Worm (Caenorhabditis elegans): ENCODE data around the gene K03B8.11.

The K03B8.11 gene

DNA sequence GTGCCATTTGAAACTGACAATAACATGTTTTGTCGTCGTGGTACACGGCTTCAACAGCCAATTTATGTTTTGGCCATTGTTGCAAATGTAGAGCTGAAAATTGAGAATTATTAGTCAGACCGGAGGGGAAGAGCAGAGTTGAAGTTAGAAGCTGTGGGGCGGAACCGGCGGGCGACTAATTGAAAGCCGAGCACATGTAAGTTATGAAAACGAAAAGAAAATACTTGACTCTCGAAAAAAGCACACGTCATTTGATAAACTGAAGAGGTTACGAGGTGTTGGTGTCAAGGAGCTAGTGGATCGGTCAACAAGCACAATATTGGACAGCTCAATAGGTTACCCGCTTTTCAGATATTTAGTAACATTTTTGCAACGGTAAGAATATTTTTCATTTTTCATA lies 24.2 kb downstream of the K03B8.11 start, which contains the start of gene dop-5:
TSS of gene dop-5 (minus strand) at position 101 of the 400 bp plus-strand sequence.
- TF ChIP-seq B0035.1 (tag; optimal IDR thresholded peaks at IDR 0.05): no peak
- TF ChIP-seq die-1 (tag; optimal IDR thresholded peaks at IDR 0.05): no peak
- no peak for TF ChIP-seq ets-4 (GFP tag; optimal IDR thresholded peaks at IDR 0.05)
- TF ChIP-seq snpc-1.3 (tag; optimal IDR thresholded peaks at IDR 0.05; ENCODE audit: insufficient read depth): no peak

- TF ChIP-seq chd-7 (tag; optimal IDR thresholded peaks at IDR 0.05) (no peak), rec-8 (tag; optimal IDR thresholded peaks at IDR 0.05) (no peak), zim-3 (tag; optimal IDR thresholded peaks at IDR 0.05) (no peak), hlh-12 (tag; optimal IDR thresholded peaks at IDR 0.05) (no peak), lin-26 (GFP tag; IDR thresholded peaks at IDR 0.05) (no peak), F33H1.4 (GFP tag; IDR thresholded peaks at IDR 0.05) (no peak), ceh-58 (GFP tag; IDR thresholded peaks at IDR 0.05) (no peak), nfya-1 (tag; optimal IDR thresholded peaks at IDR 0.05; ENCODE audit: borderline replicate concordance, insufficient read depth) (no peak), ceh-40 (GFP tag; IDR thresholded peaks at IDR 0.05) (no peak), F37B4.10 (GFP tag; IDR thresholded peaks at IDR 0.05) (no peak), mes-4 (tag; optimal IDR thresholded peaks at IDR 0.05) (no peak), sea-2 (GFP tag; IDR thresholded peaks at IDR 0.05) (no peak), ceh-27 (GFP tag; optimal IDR thresholded peaks at IDR 0.05) (no peak), K12H6.12 (tag; optimal IDR thresholded peaks at IDR 0.05) (no peak), nhr-80 (tag; optimal IDR thresholded peaks at IDR 0.05) (no peak), egrh-3 (GFP tag; IDR thresholded peaks at IDR 0.05) (no peak), T26A5.8 (tag; optimal IDR thresholded peaks at IDR 0.05) (no peak), xnd-1 (tag; optimal IDR thresholded peaks at IDR 0.05) (no peak), madf-3 (GFP tag; IDR thresholded peaks at IDR 0.05) (no peak)
These were observed 26.7 kb downstream of the K03B8.11 start for ce11 chrV:11363575-11363974.

DNA sequence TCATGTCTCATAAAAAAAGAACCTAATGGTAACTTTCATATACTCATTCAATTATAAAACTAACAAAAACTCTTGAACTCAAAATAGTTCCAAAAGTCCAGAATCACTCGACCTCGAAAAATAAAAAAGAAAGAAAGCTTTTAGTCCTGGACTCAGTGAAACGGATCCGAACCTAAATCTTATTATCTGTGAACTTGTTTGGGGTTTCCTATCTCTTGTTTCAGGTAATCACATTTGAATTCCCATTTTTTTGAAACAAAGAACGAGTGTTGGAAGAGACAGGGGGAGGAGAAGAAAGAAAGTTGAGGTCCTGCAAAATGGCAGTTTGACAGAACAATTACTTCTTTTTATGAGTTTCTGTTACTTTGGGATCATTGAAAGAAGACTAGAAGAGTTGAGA lies 36.0 kb downstream of the K03B8.11 start:
- TF ChIP-seq madf-10 (tag; optimal IDR thresholded peaks at IDR 0.05) (no peak), lag-1 (GFP tag; IDR thresholded peaks at IDR 0.05) (no peak), egrh-3 (GFP tag; IDR thresholded peaks at IDR 0.05) (no peak), fkh-3 (tag; optimal IDR thresholded peaks at IDR 0.05) (no peak), B0336.3 (GFP tag; IDR thresholded peaks at IDR 0.05) (no peak), nfya-1 (tag; optimal IDR thresholded peaks at IDR 0.05; ENCODE audit: borderline replicate concordance, insufficient read depth) (no peak), efl-1 (GFP tag; optimal IDR thresholded peaks at IDR 0.05) (no peak), C17E4.6 (GFP tag; IDR thresholded peaks at IDR 0.05) (no peak), mxl-1 (tag; optimal IDR thresholded peaks at IDR 0.05) (no peak), hrde-1 (tag; optimal IDR thresholded peaks at IDR 0.05; ENCODE audit: borderline replicate concordance) (no peak), snpc-1.3 (tag; optimal IDR thresholded peaks at IDR 0.05; ENCODE audit: insufficient read depth) (no peak), rcor-1 (GFP tag; IDR thresholded peaks at IDR 0.05) (no peak), atf-7 (tag; optimal IDR thresholded peaks at IDR 0.05) (no peak), mcd-1 (GFP tag; IDR thresholded peaks at IDR 0.05) (no peak), lir-1 (GFP tag; conservative IDR thresholded peaks at IDR 0.05) (no peak), ztf-25 (GFP tag; IDR thresholded peaks at IDR 0.05) (no peak), F57C9.4 (tag; optimal IDR thresholded peaks at IDR 0.05) (no peak), C06A6.2 (GFP tag; conservative IDR thresholded peaks at IDR 0.05) (no peak), F23B12.7 (tag; optimal IDR thresholded peaks at IDR 0.05; ENCODE audit: insufficient read depth) (no peak)

All from whole organism, young adult.